Worm (Caenorhabditis elegans) whole organism, L2 larva: ENCODE data around the gene popl-1.

Experiments
- mdl-1 ChIP-seq, 2 experiments: fragments of 150-350 bp in 1 of 2; sonication (generic microtip) in 1 of 2; optimal IDR thresholded peaks; 2 replicates each; lab custom pipeline; 2017; ENCODE audit warnings: missing biosample characterization in 2 of 2, missing genetic modification characterization in 2 of 2
- nhr-10 ChIP-seq: sonication (generic microtip); optimal IDR thresholded peaks from 2 replicates; lab custom pipeline; 2017; ENCODE audit warnings: missing biosample characterization, missing genetic modification characterization
- nhr-237 ChIP-seq: fragments of 150-350 bp; optimal IDR thresholded peaks from 2 replicates; lab custom pipeline; 2014; ENCODE audit warnings: missing biosample characterization, missing genetic modification characterization
- nhr-6 ChIP-seq: fragments of 150-350 bp; optimal IDR thresholded peaks from 2 replicates; lab custom pipeline; 2014; ENCODE audit warnings: missing biosample characterization, missing genetic modification characterization
- snpc-4 ChIP-seq: fragments of 150-350 bp; optimal IDR thresholded peaks from 2 replicates; lab custom pipeline; 2014; ENCODE audit warnings: missing biosample characterization, missing genetic modification characterization
- unc-62 ChIP-seq: fragments of 150-350 bp; optimal IDR thresholded peaks from 2 replicates; lab custom pipeline; 2014; ENCODE audit warnings: missing biosample characterization, missing genetic modification reagents, missing genetic modification characterization
- ztf-11 ChIP-seq: sonication (generic microtip); optimal IDR thresholded peaks from 2 replicates; lab custom pipeline; 2017; ENCODE audit warnings: missing biosample characterization, missing genetic modification characterization

DNA sequence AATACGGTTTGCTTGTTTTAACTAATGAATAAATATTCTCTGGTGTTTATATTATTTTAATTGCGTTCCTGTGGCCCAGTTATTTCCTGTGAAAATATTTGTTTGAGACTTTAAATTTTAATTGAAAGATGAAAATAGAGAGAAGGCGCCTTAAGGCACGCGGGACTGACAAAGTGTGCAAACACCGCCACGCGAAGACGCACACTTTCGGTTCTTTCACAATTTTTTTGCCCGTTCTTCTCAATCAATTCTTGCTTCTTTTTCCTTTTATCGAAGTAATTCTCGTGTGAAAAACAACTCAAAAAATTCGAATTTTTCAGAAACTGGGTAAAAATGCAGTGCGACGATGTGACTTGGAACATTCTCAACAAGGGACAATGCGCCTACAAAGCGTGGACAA is 51.6 kb downstream of the popl-1 start, which contains the start of gene C16A3.6:
- TF ChIP-seq nhr-6 (tag; lab: Kevin White, UChicago) (no peak), ztf-11 (tag; lab: Kevin White, UChicago) (no peak), unc-62 (no peak), mdl-1 (tag; optimal IDR thresholded peaks at IDR 0.05; lab: Kevin White, UChicago) (no peak), snpc-4 (tag; lab: Kevin White, UChicago) (no peak), nhr-10 (tag; lab: Kevin White, UChicago) (no peak), nhr-237 (tag; lab: Kevin White, UChicago) (no peak)
